Worm (Caenorhabditis elegans): ENCODE measurements around the gene B0457.4.
A peak's percentile ranks its signal among the peaks of the same experiment; 100 is the strongest.

B0457.4 gene

DNA sequence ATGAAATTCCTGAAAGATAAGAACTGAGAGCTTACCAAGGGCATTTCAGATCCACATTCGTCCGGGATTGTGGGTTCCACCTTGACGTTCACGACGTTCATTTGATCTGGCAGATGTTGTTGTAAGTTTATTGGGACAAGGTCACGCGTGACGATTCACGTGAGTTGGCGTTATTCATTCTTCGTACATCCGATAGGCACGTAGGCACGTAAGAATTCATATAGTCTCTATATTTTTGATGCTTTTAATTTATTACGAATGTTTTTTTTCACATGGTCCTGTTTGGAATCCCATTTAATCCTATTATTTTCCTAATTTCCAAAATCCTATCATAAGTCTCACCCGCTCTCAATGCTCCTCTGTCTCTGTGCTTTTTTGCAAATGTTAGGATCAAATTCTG is at the start of gene B0457.4:
TSS of gene B0457.4 (minus strand) at position 101 of the 400 bp plus-strand sequence.
- TF ChIP-seq sea-2 (GFP tag; IDR thresholded peaks at IDR 0.05) (no peak), hlh-12 (tag; optimal IDR thresholded peaks at IDR 0.05) (no peak), let-607 (tag; optimal IDR thresholded peaks at IDR 0.05) (no peak), dpl-1 (GFP tag; optimal IDR thresholded peaks at IDR 0.05) (no peak), chd-7 (tag; optimal IDR thresholded peaks at IDR 0.05) (no peak), pbrm-1 (GFP tag; IDR thresholded peaks at IDR 0.05) (no peak), attf-6 (GFP tag; IDR thresholded peaks at IDR 0.05) (no peak), nhr-80 (tag; optimal IDR thresholded peaks at IDR 0.05) (no peak), B0336.3 (GFP tag; IDR thresholded peaks at IDR 0.05) (no peak), bed-1 (GFP tag; IDR thresholded peaks at IDR 0.05) (no peak)

DNA sequence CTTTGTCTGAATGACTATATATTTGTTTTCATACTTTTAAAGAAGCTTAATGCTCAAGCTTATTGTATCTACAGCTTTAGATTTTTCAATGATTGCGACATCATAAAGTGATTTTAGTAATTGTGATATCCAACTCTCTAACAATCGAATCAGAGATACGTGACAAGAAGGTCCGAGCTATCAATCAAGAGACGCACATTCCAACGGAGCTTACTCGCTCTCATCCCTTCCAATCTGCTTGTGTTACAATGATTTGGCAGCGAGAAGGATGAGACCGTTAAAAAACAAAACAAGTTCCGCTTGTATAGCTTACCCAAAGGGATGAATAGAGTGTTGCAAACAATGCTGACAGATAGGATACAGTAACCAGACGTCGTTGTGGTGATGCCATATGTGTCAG is 49.6 kb upstream of the B0457.4 start:
- TF ChIP-seq madf-8 (GFP tag; conservative IDR thresholded peaks at IDR 0.05) (no peak), aptf-3 (GFP tag; IDR thresholded peaks at IDR 0.05) (no peak), lin-35 (GFP tag; optimal IDR thresholded peaks at IDR 0.05) (no peak), gei-17 (GFP tag; optimal IDR thresholded peaks at IDR 0.05) (no peak), atf-7 (tag; optimal IDR thresholded peaks at IDR 0.05) (no peak), F39B2.1 (GFP tag; IDR thresholded peaks at IDR 0.05) (no peak), ets-4 (GFP tag; optimal IDR thresholded peaks at IDR 0.05) (no peak), nfya-1 (tag; optimal IDR thresholded peaks at IDR 0.05; ENCODE audit: borderline replicate concordance, insufficient read depth) (no peak), C06A6.2 (GFP tag; conservative IDR thresholded peaks at IDR 0.05) (no peak)

DNA sequence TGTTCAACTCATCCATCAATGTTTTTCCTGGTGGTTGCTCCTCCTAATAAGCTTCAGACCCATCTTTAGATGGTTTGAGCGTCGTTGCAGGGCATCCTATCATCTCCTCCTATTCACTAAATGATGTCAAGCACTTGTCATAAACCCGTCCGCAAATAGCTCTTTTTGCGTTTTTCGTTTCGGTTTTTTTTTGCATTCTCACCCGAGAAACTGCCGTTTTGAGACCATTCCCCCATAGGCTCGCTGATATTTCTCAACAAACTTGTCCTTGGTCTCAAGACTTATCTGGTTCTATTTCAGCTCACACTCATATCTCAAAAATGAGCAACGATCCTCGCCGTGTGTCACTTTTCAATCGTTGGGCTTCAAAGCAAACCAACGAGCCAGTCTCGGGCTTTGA is 48.6 kb upstream of the B0457.4 start, which contains the start of gene cal-2:
TSS of gene cal-2 (plus strand) at position 301 of the 400 bp plus-strand sequence.
- no peak for TF ChIP-seq lsl-1 (GFP tag; optimal IDR thresholded peaks at IDR 0.05)
- no peak for TF ChIP-seq let-607 (tag; optimal IDR thresholded peaks at IDR 0.05)
- no peak for TF ChIP-seq madf-6 (GFP tag; IDR thresholded peaks at IDR 0.05)
- TF ChIP-seq pha-4 (tag; optimal IDR thresholded peaks at IDR 0.05) = no peak
- no peak for TF ChIP-seq rec-8 (tag; optimal IDR thresholded peaks at IDR 0.05)
- TF ChIP-seq F22D6.2 (tag; optimal IDR thresholded peaks at IDR 0.05) = no peak
- TF ChIP-seq F52B5.7 (tag; optimal IDR thresholded peaks at IDR 0.05) = no peak
- TF ChIP-seq tlf-1 (GFP tag; optimal IDR thresholded peaks at IDR 0.05) = no peak
- no peak for TF ChIP-seq F55B11.4 (tag; optimal IDR thresholded peaks at IDR 0.05; ENCODE audit: borderline replicate concordance, insufficient read depth)
- TF ChIP-seq madf-3 (GFP tag; IDR thresholded peaks at IDR 0.05) = no peak
- TF ChIP-seq sea-2 (GFP tag; IDR thresholded peaks at IDR 0.05) = no peak
- no peak for TF ChIP-seq aptf-3 (GFP tag; IDR thresholded peaks at IDR 0.05)
- TF ChIP-seq hlh-12 (tag; optimal IDR thresholded peaks at IDR 0.05) = no peak
- no peak for TF ChIP-seq C17E4.6 (GFP tag; IDR thresholded peaks at IDR 0.05)
- no peak for TF ChIP-seq ceh-27 (GFP tag; optimal IDR thresholded peaks at IDR 0.05)
- TF ChIP-seq Y53F4B.3 (GFP tag; IDR thresholded peaks at IDR 0.05) = no peak
- no peak for TF ChIP-seq B0336.3 (GFP tag; IDR thresholded peaks at IDR 0.05)

DNA sequence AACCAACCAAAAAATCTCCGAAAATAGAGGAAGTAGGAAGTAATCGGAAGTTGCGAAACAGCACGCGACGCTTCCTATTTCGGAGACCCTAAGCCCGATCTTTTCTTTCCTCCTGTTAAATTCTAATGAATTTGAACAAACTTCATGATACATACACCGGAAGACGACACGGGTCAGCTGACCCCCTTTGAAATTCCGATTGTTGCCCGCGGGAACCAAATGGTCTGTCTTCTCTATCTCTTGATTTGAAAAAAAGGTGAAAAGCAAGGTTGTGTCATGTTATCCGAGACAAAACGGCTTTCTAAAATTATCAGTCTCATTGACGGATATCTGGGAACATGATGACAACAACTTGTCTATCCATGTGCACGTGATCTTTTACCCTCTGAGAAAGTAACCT is 47.3 kb upstream of the B0457.4 start:
- TF ChIP-seq egrh-3 (GFP tag; IDR thresholded peaks at IDR 0.05) (no peak), madf-6 (GFP tag; IDR thresholded peaks at IDR 0.05) (no peak), lir-1 (GFP tag; conservative IDR thresholded peaks at IDR 0.05) (no peak), B0019.2 (GFP tag; conservative IDR thresholded peaks at IDR 0.05) (no peak), madf-3 (GFP tag; IDR thresholded peaks at IDR 0.05) (0 out of 2 replicates have a peak, but pooled peaks have one; percentile 33), repo-1 (tag; optimal IDR thresholded peaks at IDR 0.05) (no peak), F33H1.4 (GFP tag; IDR thresholded peaks at IDR 0.05) (no peak), atf-7 (tag; optimal IDR thresholded peaks at IDR 0.05) (no peak)
